Worm (Caenorhabditis elegans) whole organism, L2 larva: Measurements from ENCODE around the gene ZK822.9.

ENCODE experiments used
- ZK546.5 ChIP-seq: sonication (generic microtip); optimal IDR thresholded peaks from 2 replicates; lab custom pipeline; 2017; ENCODE audit warnings: missing biosample characterization, missing genetic modification characterization
- blmp-1 ChIP-seq: sonication (generic microtip); optimal IDR thresholded peaks from 2 replicates; lab custom pipeline; 2017; ENCODE audit warnings: missing genetic modification characterization, mild to moderate bottlenecking, missing compliant biosample characterization, antibody characterized with exemption, moderate library complexity; ENCODE audit not compliant: insufficient read depth
- ceh-82 ChIP-seq: fragments of 150-350 bp; optimal IDR thresholded peaks from 2 replicates; lab custom pipeline; 2014; ENCODE audit warnings: missing biosample characterization, missing genetic modification characterization
- egl-27 ChIP-seq: sonication (generic microtip); optimal IDR thresholded peaks from 3 replicates; lab custom pipeline; 2017; ENCODE audit warnings: missing biosample characterization, missing genetic modification reagents, missing genetic modification characterization
- fos-1 ChIP-seq: fragments of 150-350 bp; optimal IDR thresholded peaks from 2 replicates; lab custom pipeline; 2014; ENCODE audit warnings: missing biosample characterization, missing genetic modification characterization
- lin-13 ChIP-seq: fragments of 150-350 bp; optimal IDR thresholded peaks from 2 replicates; lab custom pipeline; 2014; ENCODE audit warnings: missing biosample characterization, missing genetic modification reagents, missing genetic modification characterization
- mdl-1 ChIP-seq, 2 experiments: fragments of 150-350 bp in 1 of 2; sonication (generic microtip) in 1 of 2; optimal IDR thresholded peaks; 2 replicates each; lab custom pipeline; 2017; ENCODE audit warnings: missing biosample characterization in 2 of 2, missing genetic modification characterization in 2 of 2
- nhr-237 ChIP-seq: fragments of 150-350 bp; optimal IDR thresholded peaks from 2 replicates; lab custom pipeline; 2014; ENCODE audit warnings: missing biosample characterization, missing genetic modification characterization
- nhr-77 ChIP-seq: fragments of 150-350 bp; optimal IDR thresholded peaks from 2 replicates; lab custom pipeline; 2014; ENCODE audit warnings: missing biosample characterization, missing genetic modification characterization
- unc-39 ChIP-seq: fragments of 150-350 bp; optimal IDR thresholded peaks from 2 replicates; lab custom pipeline; 2014; ENCODE audit warnings: missing biosample characterization, missing genetic modification characterization
- unc-62 ChIP-seq: fragments of 150-350 bp; optimal IDR thresholded peaks from 2 replicates; lab custom pipeline; 2014; ENCODE audit warnings: missing biosample characterization, missing genetic modification reagents, missing genetic modification characterization

ce11 chrIV:11911723-11912122, 4.0 kb upstream of the ZK822.9 start, which contains the start of gene VZK822L.2:
- TF ChIP-seq blmp-1 (tag; lab: Kevin White, UChicago) (no peak), ZK546.5 (no peak), nhr-237 (no peak), nhr-77 (no peak), unc-39 (no peak), ceh-82 (tag; lab: Kevin White, UChicago) (no peak), fos-1 (tag; lab: Kevin White, UChicago) (peak; percentile 43), egl-27 (no peak), unc-62 (GFP tag; lab: Kevin White, UChicago) (no peak), mdl-1 (tag; optimal IDR thresholded peaks at IDR 0.05; lab: Kevin White, UChicago) (no peak), lin-13 (no peak)
